Fruit fly (Drosophila melanogaster) whole organism, prepupa: ENCODE results near the gene Spase25.

ENCODE experiments used
- CG10631 ChIP-seq: fragments of 200-800 bp; sonication (Bioruptor generic); optimal IDR thresholded peaks from 2 replicates; lab custom pipeline; 2016; ENCODE audit warnings: missing biosample characterization, missing genetic modification characterization
- CG11762 ChIP-seq: fragments of 200-800 bp; sonication (Bioruptor generic); optimal IDR thresholded peaks from 3 replicates; lab custom pipeline; 2016; ENCODE audit warnings: missing biosample characterization, missing genetic modification characterization; ENCODE audit not compliant: insufficient read depth
- CG11902 ChIP-seq: fragments of 200-800 bp; sonication (Bioruptor generic); optimal IDR thresholded peaks from 3 replicates; lab custom pipeline; 2016; ENCODE audit warnings: missing biosample characterization, missing genetic modification characterization
- CG15336 ChIP-seq: fragments of 200-800 bp; sonication (Bioruptor generic); IDR thresholded peaks from 2 replicates; pipeline ENCODE4 v1.3.6; 2022; ENCODE audit warnings: missing biosample characterization, missing genetic modification characterization
- CG16779 ChIP-seq: fragments of 200-800 bp; sonication (Bioruptor generic); optimal IDR thresholded peaks from 3 replicates; lab custom pipeline; 2017; ENCODE audit warnings: missing biosample characterization, mild to moderate bottlenecking, missing genetic modification characterization
- CG31627 ChIP-seq: fragments of 200-800 bp; sonication (Bioruptor generic); optimal IDR thresholded peaks from 3 replicates; lab custom pipeline; 2016; ENCODE audit warnings: missing biosample characterization, missing genetic modification characterization
- CG32006 ChIP-seq: fragments of 200-800 bp; sonication (Bioruptor generic); optimal IDR thresholded peaks from 3 replicates; lab custom pipeline; 2017; ENCODE audit warnings: missing biosample characterization, mild to moderate bottlenecking, missing genetic modification characterization
- CG34406 ChIP-seq: fragments of 200-800 bp; sonication (Bioruptor generic); optimal IDR thresholded peaks from 3 replicates; lab custom pipeline; 2016; ENCODE audit warnings: missing biosample characterization, missing genetic modification characterization
- CG4318 ChIP-seq: fragments of 200-800 bp; sonication (Bioruptor generic); optimal IDR thresholded peaks from 3 replicates; lab custom pipeline; 2017; ENCODE audit warnings: missing biosample characterization, mild to moderate bottlenecking, missing genetic modification characterization
- CG6276 ChIP-seq: fragments of 200-800 bp; sonication (Bioruptor generic); optimal IDR thresholded peaks from 2 replicates; lab custom pipeline; 2017; ENCODE audit warnings: missing biosample characterization, mild to moderate bottlenecking, missing genetic modification characterization
- CG6792 ChIP-seq: fragments of 200-800 bp; sonication (Bioruptor generic); optimal IDR thresholded peaks from 3 replicates; lab custom pipeline; 2016; ENCODE audit warnings: missing biosample characterization, missing genetic modification characterization
- CG6808 ChIP-seq: fragments of 200-800 bp; sonication (Bioruptor generic); optimal IDR thresholded peaks from 3 replicates; lab custom pipeline; 2017; ENCODE audit warnings: missing biosample characterization, missing genetic modification characterization, mild to moderate bottlenecking, moderate library complexity, missing genetic modification reagents
- CG6854 ChIP-seq: fragments of 200-800 bp; sonication (Bioruptor generic); optimal IDR thresholded peaks from 2 replicates; lab custom pipeline; 2017; ENCODE audit warnings: missing biosample characterization, mild to moderate bottlenecking, missing genetic modification characterization
- CG8319 ChIP-seq: fragments of 200-800 bp; sonication (Bioruptor generic); optimal IDR thresholded peaks from 3 replicates; lab custom pipeline; 2016; ENCODE audit warnings: missing biosample characterization, missing genetic modification characterization
- CG8632 ChIP-seq: fragments of 200-800 bp; sonication (Bioruptor generic); optimal IDR thresholded peaks from 3 replicates; lab custom pipeline; 2016; ENCODE audit warnings: missing biosample characterization, missing genetic modification characterization
- Eip75B ChIP-seq: fragments of 200-800 bp; sonication (Bioruptor generic); optimal IDR thresholded peaks from 3 replicates; lab custom pipeline; 2016; ENCODE audit warnings: missing biosample characterization, missing genetic modification characterization
- Eip93F ChIP-seq: fragments of 200-800 bp; sonication (Bioruptor generic); optimal IDR thresholded peaks from 2 replicates; lab custom pipeline; 2016; ENCODE audit warnings: missing biosample characterization, mild to moderate bottlenecking, missing genetic modification characterization
- Ets96B ChIP-seq: fragments of 200-800 bp; optimal IDR thresholded peaks from 2 replicates; lab custom pipeline; 2019; ENCODE audit warnings: missing biosample characterization, mild to moderate bottlenecking, missing genetic modification characterization, moderate library complexity
- Gug ChIP-seq: fragments of 200-800 bp; sonication (Bioruptor generic); IDR thresholded peaks from 2 replicates; pipeline ENCODE4 v1.3.6; 2022; ENCODE audit warnings: missing biosample characterization, missing genetic modification characterization
- Hr38 ChIP-seq: sonication (Bioruptor generic); optimal IDR thresholded peaks from 2 replicates; lab custom pipeline; 2016; ENCODE audit warnings: missing biosample characterization, missing genetic modification characterization
- Hr39 ChIP-seq: fragments of 200-800 bp; sonication (Bioruptor generic); optimal IDR thresholded peaks from 2 replicates; lab custom pipeline; 2016; ENCODE audit warnings: missing biosample characterization, missing genetic modification characterization
- Hr4 ChIP-seq: fragments of 200-800 bp; sonication (Bioruptor generic); optimal IDR thresholded peaks from 3 replicates; lab custom pipeline; 2016; ENCODE audit warnings: missing biosample characterization, missing genetic modification characterization
- Met ChIP-seq: fragments of 200-800 bp; sonication (Bioruptor generic); optimal IDR thresholded peaks from 3 replicates; lab custom pipeline; 2016; ENCODE audit warnings: missing biosample characterization, missing genetic modification characterization
- Sox14 ChIP-seq: fragments of 200-800 bp; sonication (Bioruptor generic); optimal IDR thresholded peaks from 3 replicates; lab custom pipeline; 2016; ENCODE audit warnings: missing biosample characterization, missing genetic modification characterization
- achi ChIP-seq: fragments of 200-800 bp; sonication (Bioruptor generic); optimal IDR thresholded peaks from 3 replicates; lab custom pipeline; 2016; ENCODE audit warnings: missing biosample characterization, missing genetic modification characterization
- cyc ChIP-seq: fragments of 200-800 bp; sonication (Bioruptor generic); optimal IDR thresholded peaks from 3 replicates; lab custom pipeline; 2016; ENCODE audit warnings: missing biosample characterization, missing genetic modification characterization
- dac ChIP-seq: fragments of 200-800 bp; sonication (Bioruptor generic); optimal IDR thresholded peaks from 2 replicates; lab custom pipeline; 2017; ENCODE audit warnings: missing biosample characterization, mild to moderate bottlenecking, missing genetic modification characterization
- dsx ChIP-seq: fragments of 200-800 bp; optimal IDR thresholded peaks from 3 replicates; lab custom pipeline; 2019; ENCODE audit warnings: missing biosample characterization, mild to moderate bottlenecking, missing genetic modification characterization, moderate library complexity; ENCODE audit not compliant: poor library complexity, severe bottlenecking
- eg ChIP-seq: fragments of 200-800 bp; sonication (Bioruptor generic); IDR thresholded peaks from 3 replicates; pipeline ENCODE4 v1.3.6; 2022; ENCODE audit warnings: missing biosample characterization, missing genetic modification characterization
- esn ChIP-seq: fragments of 200-800 bp; sonication (Bioruptor generic); optimal IDR thresholded peaks from 2 replicates; lab custom pipeline; 2016; ENCODE audit warnings: missing biosample characterization, mild to moderate bottlenecking, missing genetic modification characterization, moderate library complexity
- fd59A ChIP-seq: fragments of 200-800 bp; sonication (Bioruptor generic); optimal IDR thresholded peaks from 2 replicates; lab custom pipeline; 2017; ENCODE audit warnings: missing biosample characterization, mild to moderate bottlenecking, missing genetic modification characterization, missing genetic modification reagents
- fd85E ChIP-seq: fragments of 200-800 bp; sonication (Bioruptor generic); optimal IDR thresholded peaks from 3 replicates; lab custom pipeline; 2016; ENCODE audit warnings: missing biosample characterization, missing genetic modification characterization
- fkh ChIP-seq: fragments of 200-800 bp; sonication (Bioruptor generic); optimal IDR thresholded peaks from 3 replicates; lab custom pipeline; 2017; ENCODE audit warnings: missing biosample characterization, mild to moderate bottlenecking, missing genetic modification characterization, moderate library complexity
- lz ChIP-seq: fragments of 200-800 bp; sonication (Bioruptor generic); optimal IDR thresholded peaks from 3 replicates; lab custom pipeline; 2016; ENCODE audit warnings: missing biosample characterization, missing genetic modification characterization
- pdm3 ChIP-seq: fragments of 200-800 bp; sonication (Bioruptor generic); optimal IDR thresholded peaks from 3 replicates; lab custom pipeline; 2016; ENCODE audit warnings: missing biosample characterization, missing genetic modification characterization
- salr ChIP-seq, 2 experiments: fragments of 200-800 bp; sonication (Bioruptor generic); optimal IDR thresholded peaks; 3 replicates each; lab custom pipeline; 2016 to 2018; ENCODE audit warnings: missing biosample characterization in 2 of 2, missing genetic modification characterization in 2 of 2, mild to moderate bottlenecking in 1 of 2
- svp ChIP-seq: fragments of 200-800 bp; sonication (Bioruptor generic); peaks from one replicate; lab custom pipeline; 2016; ENCODE audit warnings: missing biosample characterization, missing genetic modification characterization

The Spase25 gene

dm6 chrX:11454189-11454882, 30.7 kb upstream of the Spase25 start, which contains the start of the genes Evi5 and HP5 (continued):
- TF ChIP-seq CG15336 (GFP tag; lab: Robert Waterston, UW), result peak; percentile 10; the same call in 1 of the 2 replicates
- peak; percentile 27 for TF ChIP-seq Eip93F (GFP tag; lab: Kevin White, UChicago)
- TF ChIP-seq dsx (GFP tag; lab: Kevin White, UChicago), result peak; percentile 47
- peak; percentile 32 for TF ChIP-seq CG10631 (GFP tag; lab: Kevin White, UChicago)
- TF ChIP-seq eg, result peak; percentile 72; the same call in 2 of the 3 replicates
- TF ChIP-seq CG8632 (GFP tag; lab: Kevin White, UChicago), result no peak
- TF ChIP-seq Hr39 (GFP tag; lab: Kevin White, UChicago), result peak; percentile 48
- no peak for TF ChIP-seq CG6276 (GFP tag; lab: Kevin White, UChicago)
- no peak for TF ChIP-seq fkh
- TF ChIP-seq Hr4 (GFP tag; lab: Kevin White, UChicago), result peak; percentile 48
- TF ChIP-seq Met (GFP tag; lab: Kevin White, UChicago), result peak; percentile 51
- no peak for TF ChIP-seq Ets96B
- no peak for TF ChIP-seq achi (GFP tag; lab: Kevin White, UChicago)
- no peak for TF ChIP-seq CG8319
- no peak for TF ChIP-seq CG34406
- TF ChIP-seq Eip75B, result no peak
- TF ChIP-seq pdm3 (GFP tag; lab: Kevin White, UChicago), result no peak
- peak; percentile 78 for TF ChIP-seq lz

- TF ChIP-seq CG8632 (GFP tag; lab: Kevin White, UChicago) (no peak), Eip75B (no peak), CG16779 (tag; lab: Kevin White, UChicago) (no peak), svp (GFP tag; lab: Kevin White, UChicago) (peak; percentile 94)
- TF ChIP-seq, all 60 proteins: peak for 1
Observed at dm6 chrX:11457149-11457548, 27.9 kb upstream of the Spase25 start.

- TF ChIP-seq CG11902 (GFP tag; lab: Kevin White, UChicago), result no peak
- TF ChIP-seq CG11762 (GFP tag; lab: Kevin White, UChicago), result no peak
- no peak for TF ChIP-seq Hr38 (GFP tag; lab: Kevin White, UChicago)
- TF ChIP-seq lz, result no peak
- no peak for TF ChIP-seq CG6276 (GFP tag; lab: Kevin White, UChicago)
- TF ChIP-seq dac (GFP tag; lab: Kevin White, UChicago), result no peak
- TF ChIP-seq CG6792 (GFP tag; lab: Kevin White, UChicago), result no peak
- TF ChIP-seq CG6854 (GFP tag; lab: Kevin White, UChicago), result no peak
- no peak for TF ChIP-seq CG32006 (GFP tag; lab: Kevin White, UChicago)
- TF ChIP-seq CG8632 (GFP tag; lab: Kevin White, UChicago), result no peak
- no peak for TF ChIP-seq CG8319
- TF ChIP-seq CG31627 (GFP tag; lab: Kevin White, UChicago), result no peak
- TF ChIP-seq cyc, result no peak
- no peak for TF ChIP-seq fkh
- no peak for TF ChIP-seq achi (GFP tag; lab: Kevin White, UChicago)
- no peak for TF ChIP-seq fd59A (GFP tag; lab: Kevin White, UChicago)
- TF ChIP-seq CG15336 (GFP tag; lab: Robert Waterston, UW), result no peak
- TF ChIP-seq Sox14, result no peak
- TF ChIP-seq esn (GFP tag; lab: Kevin White, UChicago), result no peak
- TF ChIP-seq, all 60 proteins: peak for 0
Observed at dm6 chrX:11458912-11459836, 25.9 kb upstream of the Spase25 start, which contains the start of gene CG43155. CG43155 (plus strand) TSS chrX:11459786.

- TF ChIP-seq Gug (GFP tag; lab: Robert Waterston, UW) (no peak), fd59A (GFP tag; lab: Kevin White, UChicago) (no peak), CG8632 (GFP tag; lab: Kevin White, UChicago) (no peak), salr (GFP tag; optimal IDR thresholded peaks at IDR 0.05; lab: Kevin White, UChicago) (no peak), eg (no peak), fd85E (GFP tag; lab: Kevin White, UChicago) (no peak), CG4318 (GFP tag; lab: Kevin White, UChicago) (no peak), CG16779 (tag; lab: Kevin White, UChicago) (no peak), CG10631 (GFP tag; lab: Kevin White, UChicago) (no peak), CG8319 (no peak), CG11762 (GFP tag; lab: Kevin White, UChicago) (no peak), CG32006 (GFP tag; lab: Kevin White, UChicago) (no peak), CG6808 (no peak), dac (GFP tag; lab: Kevin White, UChicago) (no peak)
- TF ChIP-seq, all 60 proteins: peak for 0
Observed at dm6 chrX:11464047-11464446, 21.0 kb upstream of the Spase25 start.
